Fruit fly (Drosophila melanogaster) whole organism, embryonic: Measurements from ENCODE around the gene Rtc1.

ENCODE experiments used
- Asciz ChIP-seq: fragments of 200-800 bp; sonication (Bioruptor generic); optimal IDR thresholded peaks from 2 replicates; lab custom pipeline; 2017; ENCODE audit warnings: missing biosample characterization, mild to moderate bottlenecking, missing genetic modification characterization, missing genetic modification reagents
- Blimp-1 ChIP-seq: fragments of 200-800 bp; sonication (Bioruptor generic); optimal IDR thresholded peaks from 3 replicates; lab custom pipeline; 2018; ENCODE audit warnings: missing biosample characterization, missing genetic modification characterization, mild to moderate bottlenecking, moderate library complexity, missing genetic modification reagents
- BtbVII ChIP-seq: fragments of 200-800 bp; sonication (Bioruptor generic); optimal IDR thresholded peaks from 3 replicates; lab custom pipeline; 2017; ENCODE audit warnings: missing biosample characterization, mild to moderate bottlenecking, missing genetic modification characterization
- CG10543 ChIP-seq: fragments of 200-800 bp; sonication (Bioruptor generic); optimal IDR thresholded peaks from 3 replicates; lab custom pipeline; 2017; ENCODE audit warnings: missing biosample characterization, mild to moderate bottlenecking, missing genetic modification characterization, moderate library complexity
- CG10565 ChIP-seq: fragments of 200-800 bp; sonication (Bioruptor generic); optimal IDR thresholded peaks from 3 replicates; lab custom pipeline; 2016; ENCODE audit warnings: missing biosample characterization, mild to moderate bottlenecking, missing genetic modification characterization
- CG12744 ChIP-seq: fragments of 200-800 bp; sonication (Bioruptor generic); optimal IDR thresholded peaks from 2 replicates; lab custom pipeline; 2016; ENCODE audit warnings: missing biosample characterization, missing genetic modification characterization
- CG15601 ChIP-seq: fragments of 200-800 bp; sonication (Bioruptor generic); optimal IDR thresholded peaks from 3 replicates; lab custom pipeline; 2019; ENCODE audit warnings: missing biosample characterization, mild to moderate bottlenecking, missing genetic modification characterization, moderate library complexity
- CG16863 ChIP-seq: fragments of 200-800 bp; sonication (Bioruptor generic); optimal IDR thresholded peaks from 3 replicates; lab custom pipeline; 2016; ENCODE audit warnings: missing biosample characterization, missing genetic modification characterization
- CG17612 ChIP-seq: fragments of 200-800 bp; sonication (Bioruptor generic); IDR thresholded peaks from 2 replicates; pipeline ENCODE4 v1.3.6; 2022; ENCODE audit warnings: missing biosample characterization, missing genetic modification characterization
- CG17829 ChIP-seq: fragments of 200-800 bp; optimal IDR thresholded peaks from 2 replicates; lab custom pipeline; 2019; ENCODE audit warnings: missing biosample characterization, mild to moderate bottlenecking, missing genetic modification characterization, moderate library complexity
- CG2889 ChIP-seq: fragments of 200-800 bp; sonication (Bioruptor generic); IDR thresholded peaks from 3 replicates; pipeline ENCODE4 v1.3.6; 2022; ENCODE audit warnings: missing biosample characterization, missing genetic modification characterization
- CG34224 ChIP-seq: fragments of 200-800 bp; sonication (Bioruptor generic); IDR thresholded peaks from 3 replicates; pipeline ENCODE4 v1.3.6; 2022; ENCODE audit warnings: missing biosample characterization, missing genetic modification characterization; ENCODE audit not compliant: partially characterized antibody
- CG3995 ChIP-seq: fragments of 200-800 bp; sonication (Bioruptor generic); optimal IDR thresholded peaks from 3 replicates; lab custom pipeline; 2016; ENCODE audit warnings: missing biosample characterization, missing genetic modification characterization
- CG4617 ChIP-seq: fragments of 200-800 bp; sonication (Bioruptor generic); optimal IDR thresholded peaks from 3 replicates; lab custom pipeline; 2016; ENCODE audit warnings: missing biosample characterization, missing genetic modification characterization, borderline replicate concordance
- CG7928 ChIP-seq: fragments of 200-800 bp; sonication (Bioruptor generic); optimal IDR thresholded peaks from 2 replicates; lab custom pipeline; 2017; ENCODE audit warnings: missing biosample characterization, mild to moderate bottlenecking, missing genetic modification characterization
- CG7963 ChIP-seq: fragments of 200-800 bp; sonication (Bioruptor generic); IDR thresholded peaks from 3 replicates; pipeline ENCODE4 v1.3.6; 2022; ENCODE audit warnings: missing biosample characterization, missing genetic modification characterization; ENCODE audit not compliant: partially characterized antibody
- CG9609 ChIP-seq: fragments of 200-800 bp; sonication (Bioruptor generic); optimal IDR thresholded peaks from 3 replicates; lab custom pipeline; 2016; ENCODE audit warnings: missing biosample characterization, missing genetic modification characterization
- CG9727 ChIP-seq: fragments of 200-800 bp; sonication (Bioruptor generic); optimal IDR thresholded peaks from 3 replicates; lab custom pipeline; 2017; ENCODE audit warnings: missing biosample characterization, mild to moderate bottlenecking, missing genetic modification characterization
- CG9797 ChIP-seq: fragments of 200-800 bp; sonication (Bioruptor generic); optimal IDR thresholded peaks from 3 replicates; lab custom pipeline; 2018; ENCODE audit warnings: missing biosample characterization, mild to moderate bottlenecking, missing genetic modification characterization
- Chrac-16 ChIP-seq: fragments of 200-800 bp; sonication (Bioruptor generic); optimal IDR thresholded peaks from 3 replicates; lab custom pipeline; 2016; ENCODE audit warnings: missing biosample characterization, missing genetic modification characterization
- CoRest ChIP-seq: fragments of 200-800 bp; sonication (Bioruptor generic); optimal IDR thresholded peaks from 3 replicates; lab custom pipeline; 2018; ENCODE audit warnings: missing biosample characterization, mild to moderate bottlenecking, missing genetic modification characterization, moderate library complexity
- Fer1 ChIP-seq: fragments of 200-800 bp; sonication (Bioruptor generic); optimal IDR thresholded peaks from 2 replicates; lab custom pipeline; 2017; ENCODE audit warnings: missing biosample characterization, mild to moderate bottlenecking, missing genetic modification characterization
- H15 ChIP-seq: fragments of 200-800 bp; sonication (Bioruptor generic); IDR thresholded peaks from 3 replicates; pipeline ENCODE4 v1.3.6; 2022; ENCODE audit warnings: missing biosample characterization, missing genetic modification characterization
- Hr3 ChIP-seq: fragments of 200-800 bp; sonication (Bioruptor generic); optimal IDR thresholded peaks from 3 replicates; lab custom pipeline; 2016; ENCODE audit warnings: missing biosample characterization, missing genetic modification characterization
- Lim3 ChIP-seq: fragments of 200-800 bp; sonication (Bioruptor generic); IDR thresholded peaks from 2 replicates; pipeline ENCODE4 v1.3.6; 2022; ENCODE audit warnings: missing biosample characterization, missing genetic modification characterization
- Mad ChIP-seq: fragments of 200-800 bp; sonication (Bioruptor generic); optimal IDR thresholded peaks from 2 replicates; lab custom pipeline; 2016; ENCODE audit warnings: missing biosample characterization, missing genetic modification characterization
- Nf-YA ChIP-seq: fragments of 200-800 bp; sonication (Bioruptor generic); IDR thresholded peaks from 2 replicates; pipeline ENCODE4 v1.3.6; 2022; ENCODE audit warnings: missing biosample characterization, missing genetic modification characterization
- Oaz ChIP-seq: fragments of 200-800 bp; sonication (Bioruptor generic); IDR thresholded peaks from 2 replicates; pipeline ENCODE4 v1.3.6; 2022; ENCODE audit warnings: missing biosample characterization, missing genetic modification characterization
- Opbp ChIP-seq: fragments of 200-800 bp; sonication (Bioruptor generic); IDR thresholded peaks from 3 replicates; pipeline ENCODE4 v1.3.6; 2022; ENCODE audit warnings: missing biosample characterization, missing genetic modification characterization; ENCODE audit not compliant: partially characterized antibody
- Rfx ChIP-seq: fragments of 200-800 bp; sonication (Bioruptor generic); IDR thresholded peaks from 2 replicates; pipeline ENCODE4 v1.3.6; 2022; ENCODE audit warnings: missing biosample characterization, missing genetic modification characterization
- Rx ChIP-seq: fragments of 200-800 bp; sonication (Bioruptor generic); IDR thresholded peaks from 2 replicates; pipeline ENCODE4 v1.3.6; 2022; ENCODE audit warnings: missing biosample characterization, missing genetic modification characterization
- Usf ChIP-seq: fragments of 200-800 bp; sonication (Bioruptor generic); optimal IDR thresholded peaks from 2 replicates; lab custom pipeline; 2017; ENCODE audit warnings: missing genotype, missing biosample characterization, missing genetic modification characterization
- dm ChIP-seq: fragments of 200-800 bp; sonication (Bioruptor generic); optimal IDR thresholded peaks from 3 replicates; lab custom pipeline; 2016; ENCODE audit warnings: missing biosample characterization, missing genetic modification characterization
- eyg ChIP-seq: fragments of 200-800 bp; sonication (Bioruptor generic); optimal IDR thresholded peaks from 3 replicates; lab custom pipeline; 2016; ENCODE audit warnings: missing biosample characterization, missing genetic modification characterization
- fd3F ChIP-seq: fragments of 200-800 bp; sonication (Bioruptor generic); optimal IDR thresholded peaks from 2 replicates; lab custom pipeline; 2018; ENCODE audit warnings: missing biosample characterization, mild to moderate bottlenecking, missing genetic modification characterization, moderate library complexity
- gro ChIP-seq: fragments of 200-800 bp; sonication (Bioruptor generic); optimal IDR thresholded peaks from 2 replicates; lab custom pipeline; 2016; ENCODE audit warnings: missing biosample characterization, missing genetic modification characterization
- ham ChIP-seq: fragments of 200-800 bp; sonication (Bioruptor generic); IDR thresholded peaks from 2 replicates; pipeline ENCODE4 v1.3.6; 2022; ENCODE audit warnings: missing biosample characterization, missing genetic modification characterization
- lov ChIP-seq, 2 experiments: fragments of 200-800 bp in 1 of 2; fragments of >200 bp in 1 of 2; sonication (Bioruptor generic) in 1 of 2; IDR thresholded peaks in 1 of 2; optimal IDR thresholded peaks in 1 of 2; 2 replicates in 1 of 2; 3 replicates in 1 of 2; pipeline versions ENCODE4 v1.3.6 to Lab custom; 2017 to 2022; ENCODE audit warnings: missing biosample characterization in 1 of 2, missing genetic modification characterization in 1 of 2
- mld ChIP-seq: fragments of 200-800 bp; sonication (Bioruptor generic); IDR thresholded peaks from 3 replicates; pipeline ENCODE4 v1.3.6; 2022; ENCODE audit warnings: missing biosample characterization, missing genetic modification characterization; ENCODE audit not compliant: partially characterized antibody
- pros ChIP-seq: fragments of 200-800 bp; sonication (Bioruptor generic); optimal IDR thresholded peaks from 3 replicates; lab custom pipeline; 2019; ENCODE audit warnings: missing biosample characterization, mild to moderate bottlenecking, missing genetic modification characterization, moderate library complexity
- repo ChIP-seq: fragments of 200-800 bp; sonication (Bioruptor generic); optimal IDR thresholded peaks from 2 replicates; lab custom pipeline; 2016; ENCODE audit warnings: missing biosample characterization, missing genetic modification characterization
- sima ChIP-seq: fragments of 200-800 bp; sonication (Bioruptor generic); optimal IDR thresholded peaks from 2 replicates; lab custom pipeline; 2016; ENCODE audit warnings: missing biosample characterization, missing genetic modification characterization
- sna ChIP-seq: fragments of 200-800 bp; sonication (Bioruptor generic); IDR thresholded peaks from 2 replicates; pipeline ENCODE4 v1.3.6; 2022; ENCODE audit warnings: missing biosample characterization, missing genetic modification characterization; ENCODE audit not compliant: partially characterized antibody
- tll ChIP-seq, 2 experiments: fragments of 200-800 bp in 1 of 2; fragments of >200 bp in 1 of 2; sonication (Bioruptor generic) in 1 of 2; optimal IDR thresholded peaks; 2 replicates each; lab custom pipeline; 2017 to 2019; ENCODE audit warnings: missing biosample characterization in 2 of 2, missing genetic modification characterization in 2 of 2, mild to moderate bottlenecking in 1 of 2, moderate library complexity in 1 of 2
- toy ChIP-seq: fragments of 200-800 bp; sonication (Bioruptor generic); IDR thresholded peaks from 2 replicates; pipeline ENCODE4 v1.3.6; 2022; ENCODE audit warnings: missing biosample characterization, missing genetic modification characterization
- trem ChIP-seq: fragments of 200-800 bp; optimal IDR thresholded peaks from 3 replicates; lab custom pipeline; 2019; ENCODE audit warnings: missing biosample characterization, mild to moderate bottlenecking, missing genetic modification characterization, moderate library complexity
- zfh1 ChIP-seq: fragments of 200-800 bp; sonication (Bioruptor generic); IDR thresholded peaks from 3 replicates; pipeline ENCODE4 v1.3.6; 2022; ENCODE audit warnings: missing biosample characterization, missing genetic modification characterization

The Rtc1 gene

DNA sequence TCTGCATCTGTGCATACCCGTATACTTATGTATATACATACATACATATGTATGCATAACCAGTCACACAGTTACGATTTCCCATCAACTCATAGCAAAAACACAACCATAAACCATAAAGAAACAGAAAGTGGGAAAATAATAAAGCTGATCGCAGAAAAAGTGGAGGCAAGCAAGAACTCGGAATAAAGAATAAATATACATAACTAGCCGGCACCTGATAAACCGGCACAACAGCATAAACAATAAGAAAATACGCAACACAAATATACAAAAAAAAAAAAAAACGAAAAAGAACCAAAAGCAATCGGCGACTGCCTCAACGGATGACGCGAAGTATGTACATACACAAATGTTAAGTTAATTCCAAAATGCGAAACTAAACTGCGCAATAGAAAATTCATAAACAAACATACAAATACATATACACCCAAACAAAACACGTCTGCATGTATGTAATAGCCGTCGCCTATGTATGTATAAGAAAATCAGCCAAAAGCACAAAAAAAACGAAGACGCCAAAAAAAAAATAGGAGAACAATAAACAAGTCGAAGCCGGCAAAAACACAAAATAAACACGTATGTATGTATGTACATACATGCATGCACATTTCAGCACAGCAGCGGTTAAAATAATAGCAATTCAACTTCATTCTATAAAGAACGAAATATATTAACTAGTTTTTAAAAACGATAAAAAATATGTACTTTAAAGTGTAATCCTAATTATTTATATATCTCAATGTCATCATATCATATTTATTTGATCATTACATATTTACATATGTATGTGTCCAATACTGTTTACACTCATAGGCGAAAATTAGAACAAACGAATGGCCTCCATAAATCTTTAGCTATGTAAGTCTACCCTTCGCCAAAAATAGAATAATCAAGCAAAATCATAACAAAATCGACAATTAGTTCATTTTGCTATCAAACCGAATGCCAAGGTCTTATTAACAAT is 7.8 kb upstream of the Rtc1 start:
- TF ChIP-seq fd3F (GFP tag; lab: Kevin White, UChicago) (peak; percentile 58), Mad (peak; percentile 31), CG34224 (GFP tag; lab: Robert Waterston, UW) (no peak), trem (no peak), ham (GFP tag; lab: Robert Waterston, UW) (no peak), CG2889 (GFP tag; lab: Robert Waterston, UW) (0 out of 3 replicates have a peak, but pooled peaks have one; percentile 39), sima (no peak), CG10543 (no peak), CG12744 (no peak), Oaz (GFP tag; lab: Robert Waterston, UW) (peak; percentile 54; the same call in 1 of the 2 replicates), Rfx (GFP tag; lab: Robert Waterston, UW) (peak; percentile 88), CG7928 (GFP tag; lab: Kevin White, UChicago) (peak; percentile 29), lov (optimal IDR thresholded peaks at IDR 0.05; lab: Kevin White, UChicago) (no peak), lov (GFP tag; IDR thresholded peaks at IDR 0.05; lab: Robert Waterston, UW) (no peak), sna (GFP tag; lab: Robert Waterston, UW) (no peak), CG7963 (GFP tag; lab: Robert Waterston, UW) (no peak), H15 (GFP tag; lab: Robert Waterston, UW) (peak; percentile 46; the same call in 1 of the 3 replicates), Asciz (GFP tag; lab: Kevin White, UChicago) (peak; percentile 29), CG15601 (no peak), Fer1 (peak; percentile 78), mld (GFP tag; lab: Robert Waterston, UW) (no peak), Blimp-1 (GFP tag; lab: Kevin White, UChicago) (peak; percentile 51), Hr3 (GFP tag; lab: Kevin White, UChicago) (peak; percentile 59), toy (GFP tag; lab: Robert Waterston, UW) (peak; percentile 57; the same call in 1 of the 2 replicates), Rx (GFP tag; lab: Robert Waterston, UW) (peak; percentile 21; the same call in 1 of the 2 replicates), tll (GFP tag; optimal IDR thresholded peaks at IDR 0.05; lab: Kevin White, UChicago) (no peak), CG17829 (peak; percentile 64), eyg (GFP tag; lab: Kevin White, UChicago) (no peak), CG16863 (GFP tag; lab: Kevin White, UChicago) (peak; percentile 5), CG4617 (peak; percentile 3), Usf (GFP tag; lab: Kevin White, UChicago) (no peak), CG9797 (GFP tag; lab: Kevin White, UChicago) (no peak), CG3995 (GFP tag; lab: Kevin White, UChicago) (no peak), pros (no peak), Lim3 (GFP tag; lab: Robert Waterston, UW) (0 out of 2 replicates have a peak, but pooled peaks have one; percentile 35), CG10565 (no peak), CG9727 (GFP tag; lab: Kevin White, UChicago) (peak; percentile 81), repo (no peak), Chrac-16 (GFP tag; lab: Kevin White, UChicago) (peak; percentile 21), dm (GFP tag; lab: Kevin White, UChicago) (no peak), gro (GFP tag; lab: Kevin White, UChicago) (no peak), BtbVII (peak; percentile 30), CG9609 (GFP tag; lab: Kevin White, UChicago) (no peak), zfh1 (peak; percentile 62), CG17612 (GFP tag; lab: Robert Waterston, UW) (peak; percentile 25; the same call in 1 of the 2 replicates), CoRest (tag; lab: Kevin White, UChicago) (peak; percentile 80), Opbp (GFP tag; lab: Robert Waterston, UW) (no peak), Nf-YA (GFP tag; lab: Robert Waterston, UW) (no peak; the same call in 1 of the 2 replicates)
